Fruit fly (Drosophila melanogaster) whole organism, wandering third instar larva: ENCODE measurements around the gene CG31549.

Source experiments
- Abd-B ChIP-seq: fragments of >200 bp; optimal IDR thresholded peaks from 2 replicates; lab custom pipeline; 2017; ENCODE audit warnings: missing biosample characterization, missing genetic modification characterization
- CG32264 ChIP-seq: fragments of 200-800 bp; sonication (Bioruptor generic); optimal IDR thresholded peaks from 2 replicates; lab custom pipeline; 2016; ENCODE audit warnings: missing biosample characterization, missing genetic modification characterization
- CG9705 ChIP-seq: fragments of 200-800 bp; sonication (Bioruptor generic); optimal IDR thresholded peaks from 2 replicates; lab custom pipeline; 2018; ENCODE audit warnings: missing biosample characterization, mild to moderate bottlenecking, missing genetic modification characterization
- Dfd ChIP-seq: fragments of >200 bp; optimal IDR thresholded peaks from 2 replicates; lab custom pipeline; 2017; ENCODE audit warnings: missing biosample characterization, missing genetic modification characterization
- Dif ChIP-seq: fragments of 200-275, 200-300 bp; sonication (Bioruptor generic); optimal IDR thresholded peaks from 2 replicates; lab custom pipeline; 2018; ENCODE audit warnings: missing biosample characterization, missing genetic modification characterization; ENCODE audit not compliant: partially characterized antibody
- GATAd ChIP-seq: sonication (Bioruptor generic); optimal IDR thresholded peaks from 2 replicates; lab custom pipeline; 2016; ENCODE audit warnings: missing biosample characterization, missing genetic modification characterization
- HLH106 ChIP-seq: fragments of 200-800 bp; optimal IDR thresholded peaks from 3 replicates; lab custom pipeline; 2019; ENCODE audit warnings: missing biosample characterization, mild to moderate bottlenecking, missing genetic modification characterization, moderate library complexity
- Hnf4 ChIP-seq: fragments of 200-800 bp; sonication (Bioruptor generic); optimal IDR thresholded peaks from 2 replicates; lab custom pipeline; 2016; ENCODE audit warnings: missing biosample characterization, mild to moderate bottlenecking, missing genetic modification characterization
- Hr83 ChIP-seq: fragments of 200-300 bp; sonication (Bioruptor generic); optimal IDR thresholded peaks from 2 replicates; lab custom pipeline; 2016; ENCODE audit warnings: missing biosample characterization, mild to moderate bottlenecking, missing genetic modification characterization, moderate library complexity; ENCODE audit not compliant: poor library complexity, severe bottlenecking
- Jra ChIP-seq: sonication (Bioruptor generic); optimal IDR thresholded peaks from 2 replicates; lab custom pipeline; 2016; ENCODE audit warnings: missing biosample characterization, missing genetic modification characterization
- Mio ChIP-seq: sonication (Bioruptor generic); optimal IDR thresholded peaks from 2 replicates; lab custom pipeline; 2016; ENCODE audit warnings: missing biosample characterization, missing genetic modification characterization
- Myc ChIP-seq: fragments of >200 bp; optimal IDR thresholded peaks from 2 replicates; lab custom pipeline; 2017
- OdsH ChIP-seq: fragments of 200-800 bp; sonication (Bioruptor generic); optimal IDR thresholded peaks from 2 replicates; lab custom pipeline; 2016; ENCODE audit warnings: missing biosample characterization, mild to moderate bottlenecking, missing genetic modification characterization
- Rel ChIP-seq, 2 experiments: fragments of 200-800 bp; sonication (Bioruptor generic) in 1 of 2; optimal IDR thresholded peaks; 2 replicates in 1 of 2; 3 replicates in 1 of 2; lab custom pipeline; 2016 to 2019; ENCODE audit warnings: mild to moderate bottlenecking in 2 of 2, missing biosample characterization in 2 of 2, missing genetic modification characterization in 2 of 2, moderate library complexity in 1 of 2
- Sp1 ChIP-seq: fragments of 200-800 bp; sonication (Bioruptor generic); optimal IDR thresholded peaks from 3 replicates; lab custom pipeline; 2019; ENCODE audit warnings: missing biosample characterization, mild to moderate bottlenecking, missing genetic modification characterization, moderate library complexity
- Vsx2 ChIP-seq: fragments of 200-300, 225-300 bp; sonication (Bioruptor generic); optimal IDR thresholded peaks from 2 replicates; lab custom pipeline; 2018; ENCODE audit warnings: missing biosample characterization, missing genetic modification characterization; ENCODE audit not compliant: partially characterized antibody
- br ChIP-seq: fragments of 200-800 bp; sonication (Bioruptor generic); optimal IDR thresholded peaks from 2 replicates; lab custom pipeline; 2016; ENCODE audit warnings: missing biosample characterization, missing genetic modification characterization
- brk ChIP-seq: fragments of 200-800 bp; sonication (Bioruptor generic); optimal IDR thresholded peaks from 2 replicates; lab custom pipeline; 2016; ENCODE audit warnings: missing biosample characterization, mild to moderate bottlenecking, missing genetic modification characterization
- dl ChIP-seq, 2 experiments: fragments of 175-275, 200-275 bp in 1 of 2; fragments of 200-275 bp in 1 of 2; sonication (Bioruptor generic); optimal IDR thresholded peaks; lab custom pipeline; 2018; ENCODE audit warnings: mild to moderate bottlenecking in 2 of 2, missing biosample characterization in 2 of 2, missing genetic modification characterization in 2 of 2, moderate library complexity in 2 of 2; ENCODE audit not compliant: partially characterized antibody in 2 of 2, insufficient read depth in 1 of 2
- dmrt93B ChIP-seq: fragments of 200-800 bp; sonication (Bioruptor generic); optimal IDR thresholded peaks from 2 replicates; lab custom pipeline; 2018; ENCODE audit warnings: missing biosample characterization, mild to moderate bottlenecking, missing genetic modification characterization
- dsf ChIP-seq: sonication (Bioruptor generic); optimal IDR thresholded peaks from 2 replicates; lab custom pipeline; 2016; ENCODE audit warnings: missing biosample characterization, missing genetic modification characterization, borderline replicate concordance
- ey ChIP-seq: fragments of 200-800 bp; sonication (Bioruptor generic); optimal IDR thresholded peaks from 2 replicates; lab custom pipeline; 2016; ENCODE audit warnings: missing biosample characterization, missing genetic modification characterization
- foxo ChIP-seq, 2 experiments: fragments of 200-800 bp; sonication (Bioruptor generic); optimal IDR thresholded peaks; 2 replicates in 1 of 2; 3 replicates in 1 of 2; lab custom pipeline; 2016 to 2017; ENCODE audit warnings: missing biosample characterization in 2 of 2, missing genetic modification characterization in 2 of 2
- fru ChIP-seq: fragments of 200-800 bp; sonication (Bioruptor generic); optimal IDR thresholded peaks from 3 replicates; lab custom pipeline; 2016; ENCODE audit warnings: missing biosample characterization, mild to moderate bottlenecking, missing genetic modification characterization
- h ChIP-seq: fragments of 200-800 bp; sonication (Bioruptor generic); optimal IDR thresholded peaks from 3 replicates; lab custom pipeline; 2016; ENCODE audit warnings: missing biosample characterization, mild to moderate bottlenecking, missing genetic modification characterization
- pan ChIP-seq: fragments of >200 bp; optimal IDR thresholded peaks from 2 replicates; lab custom pipeline; 2017
- psq ChIP-seq: fragments of 200-800 bp; sonication (Bioruptor generic); optimal IDR thresholded peaks from 3 replicates; lab custom pipeline; 2017; ENCODE audit warnings: missing biosample characterization, mild to moderate bottlenecking, missing genetic modification characterization, moderate library complexity
- rgr ChIP-seq: fragments of 200-800 bp; sonication (Bioruptor generic); optimal IDR thresholded peaks from 3 replicates; lab custom pipeline; 2016; ENCODE audit warnings: missing biosample characterization, mild to moderate bottlenecking, missing genetic modification characterization
- sage ChIP-seq: fragments of 200-800 bp; sonication (Bioruptor generic); optimal IDR thresholded peaks from 2 replicates; lab custom pipeline; 2016; ENCODE audit warnings: missing biosample characterization, mild to moderate bottlenecking, missing genetic modification characterization
- sv ChIP-seq: fragments of 200-800 bp; sonication (Bioruptor generic); optimal IDR thresholded peaks from 3 replicates; lab custom pipeline; 2016; ENCODE audit warnings: missing biosample characterization, missing genetic modification characterization
- tai ChIP-seq: sonication (Bioruptor generic); optimal IDR thresholded peaks from 2 replicates; lab custom pipeline; 2016; ENCODE audit warnings: missing biosample characterization, missing genetic modification characterization
- usp ChIP-seq: fragments of >200 bp; optimal IDR thresholded peaks from 2 replicates; lab custom pipeline; 2017; ENCODE audit warnings: missing biosample characterization, missing genetic modification characterization
- woc ChIP-seq: sonication (Bioruptor generic); optimal IDR thresholded peaks from 2 replicates; lab custom pipeline; 2016; ENCODE audit warnings: missing biosample characterization, mild to moderate bottlenecking, missing genetic modification characterization

Gene CG31549

DNA sequence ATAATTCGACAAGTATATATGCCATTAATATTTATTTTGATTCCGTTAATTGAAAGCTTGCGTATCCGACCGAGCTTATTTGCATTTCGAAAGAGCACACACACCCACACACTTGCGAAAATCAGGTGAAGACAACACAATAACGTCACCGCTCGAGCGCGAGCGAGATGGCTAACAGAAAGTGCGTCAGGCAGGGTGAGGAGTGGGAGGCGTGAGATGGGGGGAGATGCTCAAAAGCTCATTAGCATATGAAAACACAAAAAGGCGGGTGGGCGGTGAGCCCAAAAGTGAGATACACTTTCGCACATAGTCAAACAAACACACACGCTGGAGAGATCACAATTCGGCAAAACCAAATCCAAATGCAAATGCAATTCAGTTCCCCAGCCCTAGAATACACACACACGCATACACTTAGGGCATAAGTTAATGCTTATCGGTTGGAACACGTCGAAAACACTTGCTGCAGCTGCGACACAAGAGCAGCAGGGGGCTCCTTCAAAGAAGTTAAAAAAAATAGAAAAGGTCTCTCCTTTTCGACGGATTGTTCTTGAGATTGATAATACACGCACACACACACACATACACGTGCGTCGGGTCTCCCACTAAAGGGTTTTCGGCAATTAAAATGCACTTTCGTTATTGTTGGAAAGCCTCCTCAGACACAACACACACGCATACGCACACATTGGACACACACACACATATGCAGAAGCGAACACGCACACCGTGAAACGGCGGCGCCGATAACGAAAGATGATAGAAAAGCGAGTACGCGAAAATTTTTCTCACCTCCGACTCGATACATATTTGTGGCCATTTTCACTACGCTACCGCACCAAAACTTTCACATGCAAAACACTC is 15.9 kb downstream of the CG31549 start (continued):
- no peak for TF ChIP-seq CG32264 (GFP tag; lab: Kevin White, UChicago)
- no peak for TF ChIP-seq tai
- no peak for TF ChIP-seq Vsx2 (GFP tag; lab: Kevin White, UChicago)
- TF ChIP-seq h (GFP tag; lab: Kevin White, UChicago), result peak; percentile 66

DNA sequence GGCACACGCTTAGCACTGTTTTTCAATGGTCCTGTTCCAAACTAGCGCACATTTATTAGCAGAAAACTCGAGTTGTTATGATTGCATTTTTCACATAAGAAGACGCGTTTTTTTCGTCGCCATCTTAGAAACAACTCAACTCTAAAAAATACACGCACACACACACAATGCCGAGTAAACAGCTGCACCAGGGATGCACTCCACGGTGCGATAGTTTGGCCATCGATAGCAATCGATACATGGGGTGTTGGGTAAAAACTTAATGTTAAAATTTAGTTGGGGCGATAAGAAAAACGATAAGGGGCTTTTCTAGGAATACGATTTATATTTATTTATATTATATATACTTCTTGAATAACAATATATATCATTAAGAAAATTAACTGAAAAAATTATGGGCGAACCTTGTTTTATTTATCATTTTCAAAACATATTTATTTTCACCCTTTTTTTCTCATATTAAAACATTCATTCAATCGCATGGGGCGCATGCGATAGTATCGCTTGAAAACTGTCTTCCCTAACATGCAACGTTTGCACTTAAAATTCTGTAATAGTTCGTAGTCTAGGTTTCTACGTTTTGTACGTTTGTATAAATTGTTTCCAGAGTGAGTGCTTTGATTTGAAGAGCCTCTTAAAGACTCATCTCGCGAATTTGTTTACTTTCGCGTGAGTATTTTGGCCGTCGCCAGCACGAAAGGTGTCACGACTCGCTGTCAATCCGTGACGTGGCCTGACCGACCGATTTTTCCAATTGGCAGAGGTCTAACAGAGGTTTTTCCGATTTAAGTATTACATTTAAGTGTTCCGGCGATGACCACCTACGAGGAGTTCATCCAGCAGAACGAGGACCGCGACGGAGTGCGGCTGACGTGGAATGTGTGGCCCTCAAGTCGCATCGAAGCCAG is 16.8 kb downstream of the CG31549 start, which contains the start of the genes MTA1-like and Sec23:
Gene MTA1-like (minus strand): TSS at position 170 of the 908 bp plus-strand sequence.
Gene Sec23 (plus strand): TSS at position 497 of the 908 bp plus-strand sequence.
- TF ChIP-seq Myc (peak; percentile 0), psq (GFP tag; lab: Kevin White, UChicago) (peak; percentile 63), sage (GFP tag; lab: Kevin White, UChicago) (peak; percentile 35), h (GFP tag; lab: Kevin White, UChicago) (peak; percentile 48), HLH106 (tag; lab: Kevin White, UChicago) (peak; percentile 72), CG32264 (GFP tag; lab: Kevin White, UChicago) (no peak), Rel (GFP tag; optimal IDR thresholded peaks at IDR 0.05; lab: Kevin White, UChicago) (peak; percentile 71), Rel (tag; optimal IDR thresholded peaks at IDR 0.05; lab: Kevin White, UChicago) (peak; percentile 9), dl (GFP tag; optimal IDR thresholded peaks at IDR 0.05; lab: Kevin White, UChicago; ENCODE audit: insufficient read depth in 1 of 2, partially characterized antibody in 2 of 2) (no peak), br (peak; percentile 26), dmrt93B (GFP tag; lab: Kevin White, UChicago) (peak; percentile 54), ey (GFP tag; lab: Kevin White, UChicago) (peak; percentile 52), Hnf4 (GFP tag; lab: Kevin White, UChicago) (peak; percentile 76), CG9705 (GFP tag; lab: Kevin White, UChicago) (peak; percentile 33), foxo (GFP tag; optimal IDR thresholded peaks at IDR 0.05; lab: Kevin White, UChicago) (peak in 1 of 2 experiments; percentile 74), Hr83 (GFP tag; lab: Kevin White, UChicago) (peak; percentile 5), OdsH (peak; percentile 24), Dif (no peak), Jra (GFP tag; lab: Kevin White, UChicago) (peak; percentile 19), Vsx2 (GFP tag; lab: Kevin White, UChicago) (no peak), brk (peak; percentile 39), fru (GFP tag; lab: Kevin White, UChicago) (peak; percentile 36), usp (GFP tag; lab: Kevin White, UChicago) (no peak), pan (lab: Kevin White, UChicago) (no peak), Sp1 (peak; percentile 54), rgr (GFP tag; lab: Kevin White, UChicago) (peak; percentile 70), woc (peak; percentile 66), Mio (GFP tag; lab: Kevin White, UChicago) (no peak), dsf (GFP tag; lab: Kevin White, UChicago) (peak; percentile 48), GATAd (GFP tag; lab: Kevin White, UChicago) (no peak), sv (GFP tag; lab: Kevin White, UChicago) (peak; percentile 33), Abd-B (GFP tag; lab: Kevin White, UChicago) (no peak)

DNA sequence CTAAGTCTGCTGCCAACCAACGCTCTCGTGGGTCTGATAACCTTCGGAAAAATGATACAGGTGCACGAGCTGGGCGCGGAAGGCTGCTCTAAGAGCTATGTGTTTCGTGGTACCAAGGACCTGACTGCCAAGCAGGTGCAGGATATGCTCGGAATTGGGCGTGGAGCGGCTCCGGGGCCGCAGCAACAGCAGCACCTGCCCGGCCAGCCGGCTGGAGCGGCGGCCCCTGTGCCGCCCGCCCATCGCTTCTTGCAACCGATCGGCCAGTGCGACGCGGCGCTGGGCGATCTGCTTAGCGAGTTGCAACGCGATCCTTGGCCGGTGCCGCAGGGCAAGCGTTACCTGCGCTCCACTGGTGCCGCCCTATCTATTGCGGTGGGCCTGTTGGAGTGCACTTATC is 17.9 kb downstream of the CG31549 start:
- TF ChIP-seq Sp1 (no peak), Dif (no peak), Dfd (GFP tag; lab: Kevin White, UChicago) (peak; percentile 66), br (no peak), GATAd (GFP tag; lab: Kevin White, UChicago) (no peak), HLH106 (tag; lab: Kevin White, UChicago) (no peak)
